Fruit fly (Drosophila melanogaster): ENCODE measurements around the gene Apoltp.

dm6 chr2L:9693924-9694610, 60.1 kb downstream of the Apoltp start:
- TF ChIP-seq pan (optimal IDR thresholded peaks at IDR 0.05) (no peak), usp (GFP tag; optimal IDR thresholded peaks at IDR 0.05) (no peak), Dll (optimal IDR thresholded peaks at IDR 0.05) (no peak), psq (optimal IDR thresholded peaks at IDR 0.05) (no peak), CG8478 (optimal IDR thresholded peaks at IDR 0.05) (no peak), EcR (GFP tag; optimal IDR thresholded peaks at IDR 0.05) (no peak)
